ENCODE assay signal across 5 fruit fly cellular contexts in genomic region chrX:11611056-11611644, dm6.
TF ChIP-seq lines count a peak whose summit lies in the region.

No protein-coding gene starts in this region.

- no peak for TF ChIP-seq CTCF in whole organism, embryonic (GFP tag; optimal IDR thresholded peaks at IDR 0.05; lab: Kevin White, UChicago)

TF ChIP-seq in whole organism, adult, 20 proteins besides CTCF, POLR2A, EP300 and RAD21:
- TF ChIP-seq cic (GFP tag; optimal IDR thresholded peaks at IDR 0.05; lab: Kevin White, UChicago) (peak; percentile 31), Clk (GFP tag; optimal IDR thresholded peaks at IDR 0.05; lab: Kevin White, UChicago) (no peak), CG14711 (tag; optimal IDR thresholded peaks at IDR 0.05; lab: Kevin White, UChicago) (peak; percentile 94), Crg-1 (GFP tag; optimal IDR thresholded peaks at IDR 0.05; lab: Kevin White, UChicago) (no peak), CG33017 (tag; optimal IDR thresholded peaks at IDR 0.05; lab: Kevin White, UChicago) (no peak), kay (GFP tag; lab: Kevin White, UChicago; ENCODE audit: borderline replicate concordance) (no peak), CG11617 (GFP tag; optimal IDR thresholded peaks at IDR 0.05; lab: Kevin White, UChicago) (no peak), toe (GFP tag; optimal IDR thresholded peaks at IDR 0.05; lab: Kevin White, UChicago) (no peak), bab1 (GFP tag; optimal IDR thresholded peaks at IDR 0.05; lab: Kevin White, UChicago) (no peak), CG12768 (GFP tag; optimal IDR thresholded peaks at IDR 0.05; lab: Kevin White, UChicago) (no peak), ovo (GFP tag; optimal IDR thresholded peaks at IDR 0.05; lab: Kevin White, UChicago) (no peak), CG5204 (GFP tag; optimal IDR thresholded peaks at IDR 0.05; lab: Kevin White, UChicago) (no peak), Mnt (GFP tag; optimal IDR thresholded peaks at IDR 0.05; lab: Kevin White, UChicago) (no peak), tj (GFP tag; optimal IDR thresholded peaks at IDR 0.05; lab: Kevin White, UChicago) (peak; percentile 86), Hr96 (GFP tag; optimal IDR thresholded peaks at IDR 0.05; lab: Kevin White, UChicago) (no peak), CG1620 (GFP tag; optimal IDR thresholded peaks at IDR 0.05; lab: Kevin White, UChicago) (no peak), CG7101 (tag; optimal IDR thresholded peaks at IDR 0.05; lab: Kevin White, UChicago) (no peak), CG7045 (GFP tag; optimal IDR thresholded peaks at IDR 0.05; lab: Kevin White, UChicago) (no peak), pad (GFP tag; optimal IDR thresholded peaks at IDR 0.05; lab: Kevin White, UChicago) (no peak)

TF ChIP-seq in whole organism, embryonic, 481 proteins besides CTCF, POLR2A, EP300 and RAD21 (continues in another document):
- peak; percentile 7 for TF ChIP-seq sens (GFP tag; lab: Kevin White, UChicago)
- TF ChIP-seq CG34422 (GFP tag; IDR thresholded peaks at IDR 0.05; lab: Robert Waterston, UW), result 0 out of 3 replicates have a peak, but pooled peaks have one; percentile 47
- TF ChIP-seq Med (GFP tag; lab: Kevin White, UChicago), result peak; percentile 70
- TF ChIP-seq CG11085 (GFP tag; IDR thresholded peaks at IDR 0.05; lab: Robert Waterston, UW), result no peak
- TF ChIP-seq sob (GFP tag; IDR thresholded peaks at IDR 0.05; lab: Robert Waterston, UW), result no peak
- TF ChIP-seq inv (GFP tag; IDR thresholded peaks at IDR 0.05; lab: Robert Waterston, UW; ENCODE audit: partially characterized antibody), result no peak
- no peak for TF ChIP-seq klu (GFP tag; IDR thresholded peaks at IDR 0.05; lab: Robert Waterston, UW)
- TF ChIP-seq nom (GFP tag; optimal IDR thresholded peaks at IDR 0.05; lab: Kevin White, UChicago), result peak; percentile 62
- peak; percentile 22 for TF ChIP-seq Jarid2 (GFP tag; optimal IDR thresholded peaks at IDR 0.05; lab: Kevin White, UChicago)
- no peak for TF ChIP-seq HmgD (GFP tag; optimal IDR thresholded peaks at IDR 0.05; lab: Kevin White, UChicago)
- TF ChIP-seq CG9437 (GFP tag; optimal IDR thresholded peaks at IDR 0.05; lab: Kevin White, UChicago), result no peak
- TF ChIP-seq MESR4 (GFP tag; optimal IDR thresholded peaks at IDR 0.05; lab: Kevin White, UChicago), result peak; percentile 11
- TF ChIP-seq CG18764 (GFP tag; optimal IDR thresholded peaks at IDR 0.05; lab: Kevin White, UChicago), result no peak
- peak; percentile 80 for TF ChIP-seq cg (GFP tag; optimal IDR thresholded peaks at IDR 0.05; lab: Kevin White, UChicago)
- no peak for TF ChIP-seq CG7271 (tag; optimal IDR thresholded peaks at IDR 0.05; lab: Kevin White, UChicago)
- TF ChIP-seq Rfx (GFP tag; IDR thresholded peaks at IDR 0.05; lab: Robert Waterston, UW), result no peak
- 0 out of 2 replicates have a peak, but pooled peaks have one; percentile 6 for TF ChIP-seq sna (GFP tag; IDR thresholded peaks at IDR 0.05; lab: Robert Waterston, UW; ENCODE audit: partially characterized antibody)
- peak; percentile 12 for TF ChIP-seq CG6854 (GFP tag; optimal IDR thresholded peaks at IDR 0.05; lab: Kevin White, UChicago)
- no peak for TF ChIP-seq pb (GFP tag; optimal IDR thresholded peaks at IDR 0.05; lab: Kevin White, UChicago)

TF ChIP-seq in whole organism, prepupa, 60 proteins besides CTCF, POLR2A, EP300 and RAD21:
- TF ChIP-seq Eip78C (GFP tag; lab: Kevin White, UChicago), result peak; percentile 27
- 0 out of 2 replicates have a peak, but pooled peaks have one; percentile 10 for TF ChIP-seq CG15336 (GFP tag; IDR thresholded peaks at IDR 0.05; lab: Robert Waterston, UW)
- TF ChIP-seq vri (GFP tag; optimal IDR thresholded peaks at IDR 0.05; lab: Kevin White, UChicago), result no peak
- TF ChIP-seq CG6163 (GFP tag; IDR thresholded peaks at IDR 0.05; lab: Robert Waterston, UW), result peak; percentile 28; the same call in 1 of the 3 replicates
- TF ChIP-seq ss (GFP tag; optimal IDR thresholded peaks at IDR 0.05; lab: Kevin White, UChicago), result peak in 1 of 2 experiments; percentile 44
- no peak for TF ChIP-seq Blimp-1 (GFP tag; optimal IDR thresholded peaks at IDR 0.05; lab: Kevin White, UChicago)
- no peak for TF ChIP-seq CG11902 (GFP tag; optimal IDR thresholded peaks at IDR 0.05; lab: Kevin White, UChicago)
- peak; percentile 19 for TF ChIP-seq CG6854 (GFP tag; optimal IDR thresholded peaks at IDR 0.05; lab: Kevin White, UChicago)
- TF ChIP-seq cyc (GFP tag; optimal IDR thresholded peaks at IDR 0.05; lab: Kevin White, UChicago), result no peak
- peak; percentile 24 for TF ChIP-seq fkh (GFP tag; optimal IDR thresholded peaks at IDR 0.05; lab: Kevin White, UChicago)
- TF ChIP-seq Met (GFP tag; optimal IDR thresholded peaks at IDR 0.05; lab: Kevin White, UChicago), result no peak

TF ChIP-seq in whole organism, pupa, 21 proteins besides CTCF, POLR2A, EP300 and RAD21:
- TF ChIP-seq EcR (GFP tag; optimal IDR thresholded peaks at IDR 0.05; lab: Kevin White, UChicago), result peak; percentile 55
- TF ChIP-seq Snoo (tag; optimal IDR thresholded peaks at IDR 0.05; lab: Kevin White, UChicago), result no peak

TF ChIP-seq in whole organism, wandering third instar larva, 38 proteins besides CTCF, POLR2A, EP300 and RAD21:
- no peak for TF ChIP-seq fru (GFP tag; optimal IDR thresholded peaks at IDR 0.05; lab: Kevin White, UChicago)
- TF ChIP-seq tai (GFP tag; optimal IDR thresholded peaks at IDR 0.05; lab: Kevin White, UChicago), result no peak
- no peak for TF ChIP-seq ey (GFP tag; optimal IDR thresholded peaks at IDR 0.05; lab: Kevin White, UChicago)
- peak; percentile 62 for TF ChIP-seq psq (GFP tag; optimal IDR thresholded peaks at IDR 0.05; lab: Kevin White, UChicago)
- no peak for TF ChIP-seq rgr (GFP tag; optimal IDR thresholded peaks at IDR 0.05; lab: Kevin White, UChicago)
